Worm (Caenorhabditis elegans) whole organism, late embryonic: Measurements from ENCODE around the gene mct-4.

Experiments
- ceh-9 ChIP-seq: sonication (generic microtip); optimal IDR thresholded peaks from 2 replicates; lab custom pipeline; 2016; ENCODE audit warnings: mild to moderate bottlenecking, missing genetic modification characterization, inconsistent platforms, missing compliant biosample characterization
- pax-1 ChIP-seq: fragments of 150-350 bp; optimal IDR thresholded peaks from 2 replicates; lab custom pipeline; 2014; ENCODE audit warnings: missing biosample characterization, missing genetic modification characterization
- tbx-2 ChIP-seq: sonication (generic microtip); optimal IDR thresholded peaks from 2 replicates; lab custom pipeline; 2016; ENCODE audit warnings: missing genetic modification characterization, missing compliant biosample characterization

- TF ChIP-seq tbx-2 (tag; lab: Kevin White, UChicago), result no peak
- no peak for TF ChIP-seq pax-1
- no peak for TF ChIP-seq ceh-9
Measured at ce11 chrX:4893623-4894105, 35.9 kb downstream of the mct-4 start, which contains the start of gene T07F12.1.
